Worm (Caenorhabditis elegans): Measurements from ENCODE around the gene C24H10.4.

The C24H10.4 gene

ce11 chrX:5040038-5040437 lies 19.0 kb downstream of the C24H10.4 start:
- TF ChIP-seq nhr-179 (tag; optimal IDR thresholded peaks at IDR 0.05), result no peak
- TF ChIP-seq nhr-90 (tag; optimal IDR thresholded peaks at IDR 0.05), result no peak
- no peak for TF ChIP-seq sdz-38 (tag; optimal IDR thresholded peaks at IDR 0.05)
- TF ChIP-seq ceh-40 (GFP tag; IDR thresholded peaks at IDR 0.05), result no peak
- TF ChIP-seq athp-1 (tag; optimal IDR thresholded peaks at IDR 0.05), result no peak
- TF ChIP-seq mel-28 (tag; optimal IDR thresholded peaks at IDR 0.05; ENCODE audit: borderline replicate concordance), result no peak
- no peak for TF ChIP-seq F22D6.2 (tag; optimal IDR thresholded peaks at IDR 0.05)
- TF ChIP-seq dpl-1 (GFP tag; optimal IDR thresholded peaks at IDR 0.05), result no peak

ce11 chrX:5038812-5039211 lies 20.3 kb downstream of the C24H10.4 start:
- TF ChIP-seq F39B2.1 (GFP tag; IDR thresholded peaks at IDR 0.05) (no peak), aptf-2 (GFP tag; conservative IDR thresholded peaks at IDR 0.05) (no peak), rpc-1 (optimal IDR thresholded peaks at IDR 0.05) (no peak), rpc-1 (tag; optimal IDR thresholded peaks at IDR 0.05) (no peak), mes-4 (tag; optimal IDR thresholded peaks at IDR 0.05) (no peak), pha-4 (tag; optimal IDR thresholded peaks at IDR 0.05) (no peak), ztf-26 (tag; optimal IDR thresholded peaks at IDR 0.05) (no peak), attf-3 (GFP tag; conservative IDR thresholded peaks at IDR 0.05) (no peak), egl-18 (GFP tag; IDR thresholded peaks at IDR 0.05) (no peak), atf-7 (tag; optimal IDR thresholded peaks at IDR 0.05) (no peak), xnd-1 (tag; optimal IDR thresholded peaks at IDR 0.05) (no peak), athp-1 (tag; optimal IDR thresholded peaks at IDR 0.05) (no peak), nfyb-1 (GFP tag; IDR thresholded peaks at IDR 0.05) (no peak)

ce11 chrX:5037673-5038072 lies 21.4 kb downstream of the C24H10.4 start, which contains the start of gene ZC449.5:
Gene ZC449.5, minus strand, starts transcription at chrX:5037773.
- TF ChIP-seq F10E7.11 (tag; optimal IDR thresholded peaks at IDR 0.05), result no peak
- no peak for TF ChIP-seq C17E4.6 (GFP tag; IDR thresholded peaks at IDR 0.05)
- TF ChIP-seq unc-62 (GFP tag; optimal IDR thresholded peaks at IDR 0.05), result no peak
- TF ChIP-seq bed-2 (GFP tag; IDR thresholded peaks at IDR 0.05), result no peak
- TF ChIP-seq Y53F4B.3 (GFP tag; IDR thresholded peaks at IDR 0.05), result no peak
- no peak for TF ChIP-seq mel-28 (tag; optimal IDR thresholded peaks at IDR 0.05; ENCODE audit: borderline replicate concordance)
- no peak for TF ChIP-seq die-1 (tag; optimal IDR thresholded peaks at IDR 0.05)
- no peak for TF ChIP-seq ztf-6 (GFP tag; IDR thresholded peaks at IDR 0.05)
- TF ChIP-seq F49E8.2 (tag; optimal IDR thresholded peaks at IDR 0.05; ENCODE audit: insufficient read depth), result no peak
- TF ChIP-seq ets-4 (GFP tag; optimal IDR thresholded peaks at IDR 0.05), result no peak
- no peak for TF ChIP-seq him-1 (tag; optimal IDR thresholded peaks at IDR 0.05)
- TF ChIP-seq tlf-1 (GFP tag; optimal IDR thresholded peaks at IDR 0.05), result no peak
- TF ChIP-seq hlh-26 (GFP tag; conservative IDR thresholded peaks at IDR 0.05), result no peak
- no peak for TF ChIP-seq T07F8.4 (tag; optimal IDR thresholded peaks at IDR 0.05)
- TF ChIP-seq efl-1 (GFP tag; optimal IDR thresholded peaks at IDR 0.05), result no peak
- TF ChIP-seq Y53G8AR.9 (GFP tag; conservative IDR thresholded peaks at IDR 0.05), result no peak
- TF ChIP-seq egl-18 (GFP tag; IDR thresholded peaks at IDR 0.05), result no peak
- no peak for TF ChIP-seq lin-26 (GFP tag; IDR thresholded peaks at IDR 0.05)
- TF ChIP-seq nhr-120 (GFP tag; IDR thresholded peaks at IDR 0.05), result no peak
- no peak for TF ChIP-seq fkh-3 (tag; optimal IDR thresholded peaks at IDR 0.05)

ce11 chrX:5033868-5034267 lies 25.2 kb downstream of the C24H10.4 start, which contains the start of gene ZC449.4:
Gene ZC449.4, minus strand, starts transcription at chrX:5033968.
- TF ChIP-seq ztf-28 (GFP tag; IDR thresholded peaks at IDR 0.05), result no peak
- no peak for TF ChIP-seq nfya-2 (GFP tag; IDR thresholded peaks at IDR 0.05)
- no peak for TF ChIP-seq aptf-2 (GFP tag; conservative IDR thresholded peaks at IDR 0.05)
- no peak for TF ChIP-seq akir-1 (GFP tag; optimal IDR thresholded peaks at IDR 0.05)
- no peak for TF ChIP-seq ekl-4 (GFP tag; IDR thresholded peaks at IDR 0.05)
- TF ChIP-seq chd-7 (tag; optimal IDR thresholded peaks at IDR 0.05), result no peak
- no peak for TF ChIP-seq sptf-2 (GFP tag; optimal IDR thresholded peaks at IDR 0.05)
- no peak for TF ChIP-seq F57C9.4 (tag; optimal IDR thresholded peaks at IDR 0.05)
- no peak for TF ChIP-seq egl-44 (GFP tag; IDR thresholded peaks at IDR 0.05)
- TF ChIP-seq Y53G8AR.9 (GFP tag; conservative IDR thresholded peaks at IDR 0.05), result no peak
- TF ChIP-seq die-1 (tag; optimal IDR thresholded peaks at IDR 0.05), result no peak

Data from whole organism, young adult.